Worm (Caenorhabditis elegans) whole organism, young adult: ENCODE results near the gene rpoa-12.

Experiments used
- B0035.1 ChIP-seq: sonication (generic microtip); optimal IDR thresholded peaks from 2 replicates; lab custom pipeline; 2016; ENCODE audit warnings: missing genetic modification characterization, mild to moderate bottlenecking, missing compliant biosample characterization, missing genotype, missing genetic modification reagents
- F39B2.1 ChIP-seq: fragments of 200-800 bp; sonication (Bioruptor generic); IDR thresholded peaks from 2 replicates; pipeline ENCODE4 v1.3.6; 2022; ENCODE audit warnings: missing genetic modification reagents, missing genetic modification characterization, missing compliant biosample characterization
- F55B11.4 ChIP-seq: sonication (generic microtip); optimal IDR thresholded peaks from 2 replicates; lab custom pipeline; 2016; ENCODE audit warnings: missing compliant biosample characterization, missing genetic modification characterization, borderline replicate concordance; ENCODE audit not compliant: insufficient read depth
- F57A8.1 ChIP-seq: fragments of 200-800 bp; sonication (Bioruptor generic); optimal IDR thresholded peaks from 2 replicates; lab custom pipeline; 2018; ENCODE audit warnings: mild to moderate bottlenecking, missing genetic modification characterization, moderate library complexity, missing compliant biosample characterization
- K12H6.12 ChIP-seq: fragments of 200-800 bp; sonication (Bioruptor generic); optimal IDR thresholded peaks from 2 replicates; lab custom pipeline; 2018; ENCODE audit warnings: mild to moderate bottlenecking, missing genetic modification characterization, missing compliant biosample characterization
- Y53G8AR.9 ChIP-seq: fragments of 200-800 bp; sonication (Bioruptor generic); conservative IDR thresholded peaks from 2 replicates; pipeline ENCODE4 v1.3.6; 2022; ENCODE audit warnings: missing genetic modification reagents, missing genetic modification characterization, missing compliant biosample characterization
- akir-1 ChIP-seq: fragments of 200-800 bp; sonication (Bioruptor generic); optimal IDR thresholded peaks from 2 replicates; lab custom pipeline; 2018; ENCODE audit warnings: mild to moderate bottlenecking, missing genetic modification characterization, moderate library complexity, missing compliant biosample characterization
- aptf-3 ChIP-seq: fragments of 200-800 bp; sonication (Bioruptor generic); IDR thresholded peaks from 2 replicates; pipeline ENCODE4 v1.3.6; 2022; ENCODE audit warnings: missing genetic modification characterization, missing compliant biosample characterization
- attf-5 ChIP-seq: fragments of 200-800 bp; sonication (Bioruptor generic); optimal IDR thresholded peaks from 2 replicates; lab custom pipeline; 2018; ENCODE audit warnings: mild to moderate bottlenecking, missing genetic modification characterization, missing compliant biosample characterization
- attf-6 ChIP-seq: fragments of 200-800 bp; sonication (Bioruptor generic); IDR thresholded peaks from 2 replicates; pipeline ENCODE4 v1.3.6; 2022; ENCODE audit warnings: missing genetic modification reagents, missing genetic modification characterization, missing compliant biosample characterization
- ceh-100 ChIP-seq: fragments of 200-800 bp; sonication (Bioruptor generic); IDR thresholded peaks from 2 replicates; pipeline ENCODE4 v1.3.6; 2022; ENCODE audit warnings: missing genetic modification reagents, missing genetic modification characterization, missing compliant biosample characterization
- ceh-58 ChIP-seq: fragments of 200-800 bp; sonication (Bioruptor generic); IDR thresholded peaks from 2 replicates; pipeline ENCODE4 v1.3.6; 2022; ENCODE audit warnings: missing genetic modification characterization, missing compliant biosample characterization
- chd-7 ChIP-seq: sonication (generic microtip); optimal IDR thresholded peaks from 2 replicates; lab custom pipeline; 2016; ENCODE audit warnings: mild to moderate bottlenecking, missing genetic modification characterization, moderate library complexity, missing compliant biosample characterization
- die-1 ChIP-seq: sonication (generic microtip); optimal IDR thresholded peaks from 2 replicates; lab custom pipeline; 2016; ENCODE audit warnings: missing genotype, mild to moderate bottlenecking, missing genetic modification characterization, missing compliant biosample characterization
- egl-18 ChIP-seq: fragments of 200-800 bp; sonication (Bioruptor generic); IDR thresholded peaks from 2 replicates; pipeline ENCODE4 v1.3.6; 2022; ENCODE audit warnings: missing genetic modification reagents, missing genetic modification characterization, missing compliant biosample characterization
- egl-44 ChIP-seq: fragments of 200-800 bp; sonication (Bioruptor generic); IDR thresholded peaks from 2 replicates; pipeline ENCODE4 v1.3.6; 2022; ENCODE audit warnings: missing genetic modification reagents, missing genetic modification characterization, missing compliant biosample characterization
- ekl-4 ChIP-seq: fragments of 200-800 bp; sonication (Bioruptor generic); IDR thresholded peaks from 2 replicates; pipeline ENCODE4 v1.3.6; 2022; ENCODE audit warnings: missing genetic modification reagents, missing genetic modification characterization, missing compliant biosample characterization
- ets-4 ChIP-seq: fragments of 200-800 bp; sonication (Bioruptor generic); optimal IDR thresholded peaks from 2 replicates; lab custom pipeline; 2018; ENCODE audit warnings: mild to moderate bottlenecking, missing genetic modification characterization, missing compliant biosample characterization
- hmg-1.2 ChIP-seq: fragments of 200-800 bp; sonication (Bioruptor generic); IDR thresholded peaks from 2 replicates; pipeline ENCODE4 v1.3.6; 2022; ENCODE audit warnings: missing genetic modification reagents, missing genetic modification characterization, missing compliant biosample characterization
- hrde-1 ChIP-seq: sonication (generic microtip); optimal IDR thresholded peaks from 2 replicates; lab custom pipeline; 2016; ENCODE audit warnings: missing genetic modification characterization, mild to moderate bottlenecking, missing compliant biosample characterization, moderate library complexity, missing genotype, missing genetic modification reagents, borderline replicate concordance
- hsf-1 ChIP-seq: fragments of 200-800 bp; sonication (Bioruptor generic); IDR thresholded peaks from 2 replicates; pipeline ENCODE4 v1.3.6; 2022; ENCODE audit warnings: missing genetic modification reagents, missing genetic modification characterization, missing compliant biosample characterization
- let-526 ChIP-seq: fragments of 200-800 bp; sonication (Bioruptor generic); IDR thresholded peaks from 2 replicates; pipeline ENCODE4 v1.3.6; 2022; ENCODE audit warnings: missing genetic modification reagents, missing genetic modification characterization, missing compliant biosample characterization
- let-607 ChIP-seq, 2 experiments: fragments of 200-800 bp in 1 of 2; sonication (Bioruptor generic) in 1 of 2; sonication (generic microtip) in 1 of 2; optimal IDR thresholded peaks; 2 replicates each; lab custom pipeline; 2016 to 2018; ENCODE audit warnings: mild to moderate bottlenecking in 2 of 2, missing compliant biosample characterization in 2 of 2, missing genetic modification characterization in 2 of 2, moderate library complexity in 2 of 2, missing genotype in 1 of 2
- lin-26 ChIP-seq: fragments of 200-800 bp; sonication (Bioruptor generic); IDR thresholded peaks from 2 replicates; pipeline ENCODE4 v1.3.6; 2022; ENCODE audit warnings: missing genetic modification reagents, missing genetic modification characterization, missing compliant biosample characterization
- lin-35 ChIP-seq, 3 experiments: fragments of 150-350 bp in 2 of 3; sonication (generic microtip) in 1 of 3; optimal IDR thresholded peaks; 2 replicates each; lab custom pipeline; 2014 to 2018; ENCODE audit warnings: missing biosample characterization in 3 of 3, missing genetic modification characterization in 3 of 3, missing genetic modification reagents in 3 of 3
- lsl-1 ChIP-seq: fragments of 200-800 bp; sonication (Bioruptor generic); optimal IDR thresholded peaks from 2 replicates; lab custom pipeline; 2018; ENCODE audit warnings: mild to moderate bottlenecking, missing genetic modification characterization, moderate library complexity, missing compliant biosample characterization
- lsy-27 ChIP-seq: sonication (generic microtip); optimal IDR thresholded peaks from 2 replicates; lab custom pipeline; 2017; ENCODE audit warnings: missing genetic modification characterization, mild to moderate bottlenecking, missing compliant biosample characterization, antibody characterized with exemption, missing genotype, borderline replicate concordance; ENCODE audit not compliant: insufficient read depth
- madf-3 ChIP-seq: fragments of 200-800 bp; sonication (Bioruptor generic); IDR thresholded peaks from 2 replicates; pipeline ENCODE4 v1.3.6; 2022; ENCODE audit warnings: missing genetic modification reagents, missing genetic modification characterization, missing compliant biosample characterization
- madf-6 ChIP-seq: fragments of 200-800 bp; sonication (Bioruptor generic); IDR thresholded peaks from 2 replicates; pipeline ENCODE4 v1.3.6; 2022; ENCODE audit warnings: missing genetic modification reagents, missing genetic modification characterization, missing compliant biosample characterization
- madf-8 ChIP-seq: fragments of 200-800 bp; sonication (Bioruptor generic); conservative IDR thresholded peaks from 2 replicates; pipeline ENCODE4 v1.3.6; 2022; ENCODE audit warnings: missing genetic modification reagents, missing genetic modification characterization, missing compliant biosample characterization
- mcd-1 ChIP-seq: fragments of 200-800 bp; sonication (Bioruptor generic); IDR thresholded peaks from 2 replicates; pipeline ENCODE4 v1.3.6; 2022; ENCODE audit warnings: missing genetic modification reagents, missing genetic modification characterization, missing compliant biosample characterization
- mes-4 ChIP-seq: sonication (generic microtip); optimal IDR thresholded peaks from 2 replicates; lab custom pipeline; 2016; ENCODE audit warnings: missing genotype, missing genetic modification characterization, missing compliant biosample characterization
- nfya-1 ChIP-seq: sonication (generic microtip); optimal IDR thresholded peaks from 2 replicates; lab custom pipeline; 2017; ENCODE audit warnings: antibody characterized with exemption, missing compliant biosample characterization, missing genetic modification characterization, borderline replicate concordance; ENCODE audit not compliant: insufficient read depth
- nhr-80 ChIP-seq: sonication (generic microtip); optimal IDR thresholded peaks from 2 replicates; lab custom pipeline; 2016; ENCODE audit warnings: missing genetic modification characterization, missing compliant biosample characterization
- pbrm-1 ChIP-seq: fragments of 200-800 bp; sonication (Bioruptor generic); IDR thresholded peaks from 2 replicates; pipeline ENCODE4 v1.3.6; 2022; ENCODE audit warnings: missing genetic modification reagents, missing genetic modification characterization, missing compliant biosample characterization
- pha-4 ChIP-seq: fragments of 150-350 bp; sonication (generic microtip); optimal IDR thresholded peaks from 2 replicates; lab custom pipeline; 2014; ENCODE audit warnings: missing biosample characterization, missing genetic modification reagents, missing genetic modification characterization
- repo-1 ChIP-seq: sonication (generic microtip); optimal IDR thresholded peaks from 2 replicates; lab custom pipeline; 2017; ENCODE audit warnings: mild to moderate bottlenecking, missing genetic modification characterization, missing compliant biosample characterization
- sdz-38 ChIP-seq: sonication (generic microtip); optimal IDR thresholded peaks from 2 replicates; lab custom pipeline; 2016; ENCODE audit warnings: missing genotype, missing genetic modification characterization, missing compliant biosample characterization
- snpc-1.1 ChIP-seq: sonication (generic microtip); optimal IDR thresholded peaks from 2 replicates; lab custom pipeline; 2017; ENCODE audit warnings: missing genetic modification characterization, mild to moderate bottlenecking, missing compliant biosample characterization, antibody characterized with exemption, moderate library complexity, missing genotype, missing genetic modification reagents; ENCODE audit not compliant: insufficient read depth
- somi-1 ChIP-seq: fragments of 200-800 bp; sonication (Bioruptor generic); optimal IDR thresholded peaks from 2 replicates; lab custom pipeline; 2018; ENCODE audit warnings: mild to moderate bottlenecking, missing genetic modification characterization, missing compliant biosample characterization
- tbx-9 ChIP-seq: sonication (generic microtip); optimal IDR thresholded peaks from 2 replicates; lab custom pipeline; 2016; ENCODE audit warnings: borderline replicate concordance, missing genetic modification characterization, inconsistent platforms, missing compliant biosample characterization
- unc-130 ChIP-seq: sonication (generic microtip); optimal IDR thresholded peaks from 2 replicates; lab custom pipeline; 2016; ENCODE audit warnings: missing genetic modification reagents, missing genetic modification characterization, missing compliant biosample characterization
- xnd-1 ChIP-seq: sonication (generic microtip); optimal IDR thresholded peaks from 2 replicates; lab custom pipeline; 2016; ENCODE audit warnings: missing genotype, missing genetic modification reagents, missing genetic modification characterization, missing compliant biosample characterization
- zfh-2 ChIP-seq: fragments of 200-800 bp; sonication (Bioruptor generic); conservative IDR thresholded peaks from 2 replicates; pipeline ENCODE4 v1.3.6; 2022; ENCODE audit warnings: missing genetic modification reagents, missing genetic modification characterization, missing compliant biosample characterization
- zim-3 ChIP-seq: sonication (generic microtip); optimal IDR thresholded peaks from 2 replicates; lab custom pipeline; 2017; ENCODE audit warnings: mild to moderate bottlenecking, missing genetic modification characterization, moderate library complexity, missing compliant biosample characterization
- ztf-18 ChIP-seq: sonication (generic microtip); optimal IDR thresholded peaks from 2 replicates; lab custom pipeline; 2016; ENCODE audit warnings: missing genotype, mild to moderate bottlenecking, missing genetic modification characterization, missing compliant biosample characterization
- ztf-25 ChIP-seq: fragments of 200-800 bp; sonication (Bioruptor generic); IDR thresholded peaks from 2 replicates; pipeline ENCODE4 v1.3.6; 2022; ENCODE audit warnings: missing genetic modification reagents, missing genetic modification characterization, missing compliant biosample characterization
- ztf-6 ChIP-seq: fragments of 200-800 bp; sonication (Bioruptor generic); IDR thresholded peaks from 2 replicates; pipeline ENCODE4 v1.3.6; 2022; ENCODE audit warnings: missing genetic modification reagents, missing genetic modification characterization, missing compliant biosample characterization

The rpoa-12 gene

DNA sequence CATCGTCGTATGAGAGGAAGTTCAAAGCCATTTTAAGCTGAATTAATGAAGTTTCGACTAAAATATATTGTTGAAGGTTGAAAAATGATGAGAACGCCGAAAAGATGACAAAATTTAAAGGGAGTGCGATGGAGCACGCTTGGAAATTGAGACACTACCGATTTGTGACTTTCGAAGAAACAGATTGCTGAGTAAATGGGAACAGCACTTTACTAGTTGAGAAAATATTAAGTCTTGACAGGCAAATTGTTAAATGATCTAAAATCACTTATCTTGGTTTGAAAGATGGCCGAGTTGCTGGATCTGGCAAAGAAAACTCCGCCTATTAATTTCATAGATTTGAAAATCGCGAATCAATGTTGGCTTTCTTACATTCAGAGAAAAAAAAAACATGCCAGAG, at the start of gene rpoa-12:
Gene rpoa-12 (minus strand): TSS at position 37 of the 400 bp plus-strand sequence.
- no peak for TF ChIP-seq die-1
- TF ChIP-seq sdz-38 (tag; lab: Kevin White, UChicago): no peak
- no peak for TF ChIP-seq F57A8.1 (GFP tag; lab: Kevin White, UChicago)
- no peak for TF ChIP-seq repo-1
- TF ChIP-seq K12H6.12 (tag; lab: Kevin White, UChicago): peak; percentile 17
- TF ChIP-seq lsl-1 (GFP tag; lab: Kevin White, UChicago): no peak
- no peak for TF ChIP-seq zfh-2 (GFP tag; lab: Robert Waterston, UW)
- no peak for TF ChIP-seq tbx-9 (tag; lab: Kevin White, UChicago)
- TF ChIP-seq madf-8 (GFP tag; lab: Robert Waterston, UW): no peak
- no peak for TF ChIP-seq akir-1 (GFP tag; lab: Kevin White, UChicago)
- TF ChIP-seq Y53G8AR.9 (GFP tag; lab: Robert Waterston, UW): no peak
- no peak for TF ChIP-seq somi-1 (GFP tag; lab: Kevin White, UChicago)
- TF ChIP-seq xnd-1 (tag; lab: Kevin White, UChicago): no peak
- TF ChIP-seq nfya-1 (tag; lab: Kevin White, UChicago): no peak
- TF ChIP-seq lin-35 (GFP tag; optimal IDR thresholded peaks at IDR 0.05; lab: Kevin White, UChicago): no peak
- TF ChIP-seq zim-3: no peak
- peak; percentile 88 for TF ChIP-seq ceh-100
- TF ChIP-seq ztf-25: 0 out of 2 replicates have a peak, but pooled peaks have one; percentile 23
- peak; percentile 8 for TF ChIP-seq unc-130 (GFP tag; lab: Kevin White, UChicago)
- no peak for TF ChIP-seq let-607 (tag; optimal IDR thresholded peaks at IDR 0.05; lab: Kevin White, UChicago)
- TF ChIP-seq pbrm-1 (GFP tag; lab: Robert Waterston, UW): no peak
- no peak for TF ChIP-seq ceh-58 (GFP tag; lab: Robert Waterston, UW)
- no peak for TF ChIP-seq let-526 (GFP tag; lab: Robert Waterston, UW)
- no peak for TF ChIP-seq pha-4 (tag; lab: Kevin White, UChicago)
- TF ChIP-seq F39B2.1 (GFP tag; lab: Robert Waterston, UW): no peak
- TF ChIP-seq madf-3: no peak
- TF ChIP-seq ets-4 (GFP tag; lab: Kevin White, UChicago): no peak
- TF ChIP-seq lin-26: no peak
- no peak for TF ChIP-seq hmg-1.2 (GFP tag; lab: Robert Waterston, UW)
- no peak for TF ChIP-seq ztf-6 (GFP tag; lab: Robert Waterston, UW)
- no peak for TF ChIP-seq aptf-3
- TF ChIP-seq hrde-1 (tag; lab: Kevin White, UChicago): no peak
- TF ChIP-seq ekl-4 (GFP tag; lab: Robert Waterston, UW): 0 out of 2 replicates have a peak, but pooled peaks have one; percentile 34
- peak; percentile 5 for TF ChIP-seq ztf-18 (tag; lab: Kevin White, UChicago)
- no peak for TF ChIP-seq lsy-27 (tag; lab: Kevin White, UChicago)
- 0 out of 2 replicates have a peak, but pooled peaks have one; percentile 10 for TF ChIP-seq attf-6 (GFP tag; lab: Robert Waterston, UW)
- TF ChIP-seq egl-44 (GFP tag; lab: Robert Waterston, UW): no peak
- peak; percentile 42; the same call in 1 of the 2 replicates for TF ChIP-seq mcd-1 (GFP tag; lab: Robert Waterston, UW)
- TF ChIP-seq hsf-1 (GFP tag; lab: Robert Waterston, UW): 0 out of 2 replicates have a peak, but pooled peaks have one; percentile 38
- TF ChIP-seq nhr-80 (tag; lab: Kevin White, UChicago): no peak
- no peak for TF ChIP-seq egl-18
- no peak for TF ChIP-seq madf-6
- no peak for TF ChIP-seq F55B11.4
- TF ChIP-seq B0035.1 (tag; lab: Kevin White, UChicago): no peak
- peak; percentile 8 for TF ChIP-seq attf-5
- TF ChIP-seq snpc-1.1: no peak
- TF ChIP-seq mes-4: no peak
- no peak for TF ChIP-seq chd-7
